Worm (Caenorhabditis elegans) whole organism, late embryonic: ENCODE data around the gene F09E5.14.

Source experiments
- ceh-14 ChIP-seq: sonication (generic microtip); optimal IDR thresholded peaks from 2 replicates; lab custom pipeline; 2016; ENCODE audit warnings: missing genotype, missing genetic modification characterization, missing compliant biosample characterization
- ceh-6 ChIP-seq: fragments of 200-800 bp; sonication (Bioruptor generic); optimal IDR thresholded peaks from 2 replicates; lab custom pipeline; 2018; ENCODE audit warnings: mild to moderate bottlenecking, missing genetic modification characterization, missing compliant biosample characterization
- nhr-11 ChIP-seq: fragments of 150-350 bp; optimal IDR thresholded peaks from 2 replicates; lab custom pipeline; 2014; ENCODE audit warnings: missing biosample characterization, missing genetic modification characterization
- pag-3 ChIP-seq: sonication (generic microtip); optimal IDR thresholded peaks from 2 replicates; lab custom pipeline; 2016; ENCODE audit warnings: missing compliant biosample characterization, missing genetic modification characterization, borderline replicate concordance
- tbx-7 ChIP-seq: sonication (generic microtip); optimal IDR thresholded peaks from 2 replicates; lab custom pipeline; 2016; ENCODE audit warnings: missing genotype, missing genetic modification characterization, missing compliant biosample characterization
- unc-42 ChIP-seq: sonication (generic microtip); optimal IDR thresholded peaks from 2 replicates; lab custom pipeline; 2016; ENCODE audit warnings: missing genotype, missing genetic modification characterization, missing compliant biosample characterization

ce11 chrII:5358137-5358745 lies 13.6 kb upstream of the F09E5.14 start, which contains the start of the genes F09E5.11 and bmy-1:
- TF ChIP-seq pag-3 (tag; lab: Kevin White, UChicago): no peak
- TF ChIP-seq ceh-14: peak; percentile 52
- peak; percentile 87 for TF ChIP-seq tbx-7 (tag; lab: Kevin White, UChicago)
- TF ChIP-seq ceh-6 (GFP tag; lab: Kevin White, UChicago): no peak
- TF ChIP-seq nhr-11 (tag; lab: Kevin White, UChicago): no peak
- peak; percentile 46 for TF ChIP-seq unc-42 (tag; lab: Kevin White, UChicago)
